Fruit fly (Drosophila melanogaster): Measurements from ENCODE around the gene app.

app gene

DNA sequence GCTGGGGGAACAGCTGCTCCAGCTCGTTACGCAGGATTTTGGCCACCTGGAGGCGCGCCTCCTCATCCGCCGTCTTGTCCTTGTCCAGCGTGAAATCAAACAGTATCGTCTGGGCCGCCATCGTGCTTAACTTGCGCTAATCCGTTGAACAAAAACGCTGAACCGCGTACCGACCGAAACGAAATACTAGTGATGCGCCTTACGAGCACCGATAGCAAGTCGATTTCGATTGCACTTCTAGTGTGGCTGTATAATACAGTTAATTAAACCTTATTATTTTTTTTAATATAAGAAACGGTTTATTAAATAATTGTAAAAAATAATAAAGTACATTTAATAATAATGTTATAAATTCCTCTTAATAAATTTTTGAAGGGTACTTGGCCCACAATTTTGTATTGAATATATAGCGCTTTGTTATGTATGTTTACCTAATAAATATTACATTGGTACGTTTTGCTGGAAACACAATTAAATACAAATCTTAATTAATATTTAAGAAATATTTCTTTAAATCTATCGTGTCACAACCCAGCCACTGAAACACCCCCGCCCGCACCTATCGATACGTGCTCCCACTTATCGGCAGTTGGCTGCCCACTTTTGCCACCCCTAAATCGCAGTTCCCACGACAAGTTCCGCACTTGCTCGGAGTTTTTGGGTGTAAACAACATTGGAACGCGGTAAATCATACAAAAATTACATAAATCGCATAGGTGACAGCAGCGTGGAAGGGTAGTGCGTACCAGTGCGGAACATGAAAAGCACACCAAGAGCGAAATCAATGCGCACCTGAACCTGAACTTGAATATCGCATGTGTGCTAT, 10.6 kb upstream of the app start, which contains the start of the genes Sms and INPP5E:
Gene Sms, minus strand, starts transcription at position 198 of the 826 bp plus-strand sequence.
Gene INPP5E, plus strand, starts transcription at position 602 of the 826 bp plus-strand sequence.
- TF ChIP-seq CG9727 (GFP tag; optimal IDR thresholded peaks at IDR 0.05) (peak; percentile 73), dmrt99B (tag; optimal IDR thresholded peaks at IDR 0.05) (peak; percentile 24), CG3847 (GFP tag; IDR thresholded peaks at IDR 0.05) (peak; percentile 62; the same call in 1 of the 2 replicates), pnt (GFP tag; optimal IDR thresholded peaks at IDR 0.05) (no peak), esg (GFP tag; conservative IDR thresholded peaks at IDR 0.05) (peak; percentile 43; the same call in 1 of the 2 replicates), Hr3 (GFP tag; optimal IDR thresholded peaks at IDR 0.05) (peak; percentile 79), cwo (GFP tag; optimal IDR thresholded peaks at IDR 0.05) (no peak), Dp (GFP tag; optimal IDR thresholded peaks at IDR 0.05) (peak; percentile 48), CG15601 (tag; optimal IDR thresholded peaks at IDR 0.05) (peak; percentile 53), Hsf (GFP tag; optimal IDR thresholded peaks at IDR 0.05) (peak; percentile 47), Bteb2 (GFP tag; optimal IDR thresholded peaks at IDR 0.05) (peak; percentile 11), Ptx1 (GFP tag; IDR thresholded peaks at IDR 0.05) (peak; percentile 55), CG18262 (tag; optimal IDR thresholded peaks at IDR 0.05) (peak; percentile 71), kni (GFP tag; optimal IDR thresholded peaks at IDR 0.05) (no peak), CG31224 (GFP tag; IDR thresholded peaks at IDR 0.05) (peak; percentile 49; the same call in 1 of the 2 replicates), CG2116 (GFP tag; optimal IDR thresholded peaks at IDR 0.05) (peak; percentile 75), CG2129 (GFP tag; IDR thresholded peaks at IDR 0.05; ENCODE audit: partially characterized antibody) (peak; percentile 38; the same call in 1 of the 2 replicates), CG14014 (GFP tag; IDR thresholded peaks at IDR 0.05) (peak; percentile 51; the same call in 1 of the 2 replicates), seq (GFP tag; IDR thresholded peaks at IDR 0.05) (0 out of 2 replicates have a peak, but pooled peaks have one; percentile 7), CG15514 (GFP tag; optimal IDR thresholded peaks at IDR 0.05) (peak; percentile 95), ken (GFP tag; IDR thresholded peaks at IDR 0.05) (peak; percentile 49; the same call in 1 of the 3 replicates), lmd (GFP tag; IDR thresholded peaks at IDR 0.05) (peak; percentile 55), chinmo (GFP tag; IDR thresholded peaks at IDR 0.05; ENCODE audit: partially characterized antibody) (peak; percentile 66; the same call in 2 of the 4 replicates), Sin3A (optimal IDR thresholded peaks at IDR 0.05) (peak; percentile 26), Hey (tag; optimal IDR thresholded peaks at IDR 0.05) (no peak), gce (GFP tag; IDR thresholded peaks at IDR 0.05) (no peak), Dref (GFP tag; IDR thresholded peaks at IDR 0.05) (peak; percentile 91), CG17385 (GFP tag; optimal IDR thresholded peaks at IDR 0.05) (peak; percentile 19), Xrp1 (GFP tag; IDR thresholded peaks at IDR 0.05) (peak; percentile 50; the same call in 1 of the 2 replicates), CG16779 (GFP tag; IDR thresholded peaks at IDR 0.05) (no peak), CG8765 (GFP tag; IDR thresholded peaks at IDR 0.05) (peak; percentile 48; the same call in 1 of the 2 replicates), Scr (GFP tag; IDR thresholded peaks at IDR 0.05; ENCODE audit: partially characterized antibody) (peak; percentile 87), CG14667 (GFP tag; IDR thresholded peaks at IDR 0.05) (peak; percentile 48; the same call in 1 of the 2 replicates), gcm (GFP tag; optimal IDR thresholded peaks at IDR 0.05) (peak; percentile 13), CG7839 (tag; optimal IDR thresholded peaks at IDR 0.05) (peak; percentile 41), CG15073 (GFP tag; optimal IDR thresholded peaks at IDR 0.05) (no peak), CG30403 (GFP tag; optimal IDR thresholded peaks at IDR 0.05) (peak; percentile 74), CG11695 (GFP tag; IDR thresholded peaks at IDR 0.05) (0 out of 3 replicates have a peak, but pooled peaks have one; percentile 10), tio (GFP tag; optimal IDR thresholded peaks at IDR 0.05) (no peak), Max (GFP tag; optimal IDR thresholded peaks at IDR 0.05) (peak; percentile 33), dpn (GFP tag; optimal IDR thresholded peaks at IDR 0.05) (peak in 1 of 2 experiments; percentile 55), CG18764 (GFP tag; optimal IDR thresholded peaks at IDR 0.05) (no peak), CG7963 (GFP tag; IDR thresholded peaks at IDR 0.05; ENCODE audit: partially characterized antibody) (peak; percentile 80), CG17829 (tag; optimal IDR thresholded peaks at IDR 0.05) (peak; percentile 65), Poxn (GFP tag; IDR thresholded peaks at IDR 0.05) (peak; percentile 32; the same call in 1 of the 2 replicates), Nf-YC (tag; optimal IDR thresholded peaks at IDR 0.05) (peak; percentile 61), Optix (GFP tag; IDR thresholded peaks at IDR 0.05) (0 out of 3 replicates have a peak, but pooled peaks have one; percentile 8)

Measured in whole organism, embryonic.